Fruit fly (Drosophila melanogaster): ENCODE results near the gene CG6985.

The CG6985 gene

DNA sequence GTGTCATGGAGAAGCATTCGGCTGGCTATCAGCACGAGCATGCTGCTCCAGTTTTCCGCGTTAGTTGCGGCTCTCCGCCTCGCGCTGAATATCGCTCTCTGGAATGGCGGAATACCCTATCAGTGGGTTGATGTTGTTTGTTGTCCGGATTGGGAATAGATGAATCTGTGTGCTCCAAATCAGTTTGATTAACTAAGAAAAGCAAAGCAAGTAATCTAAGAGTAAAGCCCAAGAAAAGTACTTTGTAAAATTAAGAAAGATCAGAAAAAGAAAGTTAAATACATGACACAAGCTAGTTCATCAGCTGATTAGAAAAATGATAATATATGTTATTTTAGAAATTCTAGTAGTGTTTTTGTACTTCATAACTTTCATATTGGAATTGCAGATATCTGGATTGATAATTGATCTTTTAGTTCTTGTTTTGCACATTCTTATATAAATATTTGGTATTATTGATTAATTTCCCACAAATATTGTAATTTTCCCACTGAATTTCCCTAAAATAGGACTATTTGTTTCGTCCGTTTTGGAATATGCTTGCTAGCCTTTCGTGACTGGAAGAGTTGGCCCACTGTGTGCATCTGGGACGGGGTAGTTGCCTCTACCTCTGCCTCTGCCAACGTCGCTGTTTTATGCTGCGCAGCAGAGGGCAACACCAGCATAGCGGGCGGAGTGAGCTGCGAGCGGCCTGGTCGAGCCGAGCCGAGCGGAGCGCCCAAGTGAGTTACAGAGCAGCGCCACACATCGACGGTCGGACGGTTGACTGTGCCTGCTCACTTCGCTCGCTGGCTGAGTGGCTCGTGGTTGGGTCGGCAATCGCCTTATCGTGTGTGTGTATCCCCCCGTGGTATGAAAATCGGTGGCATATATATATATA, 13.2 kb downstream of the CG6985 start (continued):
- TF ChIP-seq jigr1 (GFP tag; IDR thresholded peaks at IDR 0.05), result peak; percentile 51; the same call in 1 of the 3 replicates
- no peak for TF ChIP-seq CG15479 (GFP tag; optimal IDR thresholded peaks at IDR 0.05)
- no peak for TF ChIP-seq CG10321 (GFP tag; IDR thresholded peaks at IDR 0.05)
- peak; percentile 31 for TF ChIP-seq jing (GFP tag; optimal IDR thresholded peaks at IDR 0.05)
- peak; percentile 64 for TF ChIP-seq Hsf (GFP tag; optimal IDR thresholded peaks at IDR 0.05)
- TF ChIP-seq CG2120 (GFP tag; optimal IDR thresholded peaks at IDR 0.05), result peak; percentile 72
- TF ChIP-seq nerfin-2 (GFP tag; IDR thresholded peaks at IDR 0.05; ENCODE audit: partially characterized antibody), result no peak
- peak; percentile 27 for TF ChIP-seq her (GFP tag; optimal IDR thresholded peaks at IDR 0.05)
- TF ChIP-seq Asciz (GFP tag; optimal IDR thresholded peaks at IDR 0.05), result peak; percentile 60
- no peak for TF ChIP-seq hb (GFP tag; IDR thresholded peaks at IDR 0.05; ENCODE audit: partially characterized antibody)
- no peak for TF ChIP-seq dati (GFP tag; IDR thresholded peaks at IDR 0.05)
- peak; percentile 55 for TF ChIP-seq Atf-2 (GFP tag; optimal IDR thresholded peaks at IDR 0.05)
- TF ChIP-seq CG10462 (GFP tag; optimal IDR thresholded peaks at IDR 0.05), result no peak
- no peak for TF ChIP-seq pzg (GFP tag; optimal IDR thresholded peaks at IDR 0.05)
- peak; percentile 77; the same call in 1 of the 2 replicates for TF ChIP-seq CG31441 (GFP tag; IDR thresholded peaks at IDR 0.05)
- TF ChIP-seq mirr (GFP tag; optimal IDR thresholded peaks at IDR 0.05), result peak; percentile 48
- peak; percentile 51 for TF ChIP-seq ftz-f1 (GFP tag; optimal IDR thresholded peaks at IDR 0.05)
- TF ChIP-seq CG3838 (GFP tag; optimal IDR thresholded peaks at IDR 0.05), result no peak
- peak; percentile 65; the same call in 2 of the 3 replicates for TF ChIP-seq gce (GFP tag; IDR thresholded peaks at IDR 0.05)
- TF ChIP-seq CG15269 (tag; optimal IDR thresholded peaks at IDR 0.05), result peak; percentile 81
- peak; percentile 11 for TF ChIP-seq trh (GFP tag; optimal IDR thresholded peaks at IDR 0.05)
- peak; percentile 67 for TF ChIP-seq az2 (GFP tag; optimal IDR thresholded peaks at IDR 0.05)
- TF ChIP-seq Aef1 (GFP tag; IDR thresholded peaks at IDR 0.05), result peak; percentile 25; the same call in 1 of the 3 replicates
- TF ChIP-seq klu (GFP tag; IDR thresholded peaks at IDR 0.05), result no peak
- TF ChIP-seq ewg (GFP tag; optimal IDR thresholded peaks at IDR 0.05), result peak; percentile 23
- TF ChIP-seq mld (GFP tag; IDR thresholded peaks at IDR 0.05; ENCODE audit: partially characterized antibody), result no peak
- TF ChIP-seq ranshi (GFP tag; IDR thresholded peaks at IDR 0.05), result 0 out of 2 replicates have a peak, but pooled peaks have one; percentile 16
- no peak for TF ChIP-seq pb (GFP tag; optimal IDR thresholded peaks at IDR 0.05)
- TF ChIP-seq sens-2 (GFP tag; IDR thresholded peaks at IDR 0.05), result no peak; the same call in 1 of the 2 replicates
- TF ChIP-seq Jarid2 (GFP tag; optimal IDR thresholded peaks at IDR 0.05), result peak; percentile 69
- 0 out of 2 replicates have a peak, but pooled peaks have one; percentile 4 for TF ChIP-seq CG6689 (GFP tag; IDR thresholded peaks at IDR 0.05)
- TF ChIP-seq CG12769 (tag; optimal IDR thresholded peaks at IDR 0.05), result peak; percentile 35
- no peak for TF ChIP-seq Ravus (GFP tag; IDR thresholded peaks at IDR 0.05)
- peak; percentile 58 for TF ChIP-seq lilli (GFP tag; optimal IDR thresholded peaks at IDR 0.05)
- TF ChIP-seq Atf3 (GFP tag; optimal IDR thresholded peaks at IDR 0.05), result no peak
- TF ChIP-seq Gsc (GFP tag; IDR thresholded peaks at IDR 0.05), result no peak
- peak; percentile 37 for TF ChIP-seq CG16863 (GFP tag; optimal IDR thresholded peaks at IDR 0.05)
- peak; percentile 73 for TF ChIP-seq Sox102F (GFP tag; optimal IDR thresholded peaks at IDR 0.05)
- no peak for TF ChIP-seq fd102C (GFP tag; optimal IDR thresholded peaks at IDR 0.05)
- TF ChIP-seq CG12071 (GFP tag; optimal IDR thresholded peaks at IDR 0.05), result peak; percentile 38
- TF ChIP-seq CG18764 (GFP tag; optimal IDR thresholded peaks at IDR 0.05), result no peak
- TF ChIP-seq CG7745 (tag; optimal IDR thresholded peaks at IDR 0.05), result no peak
- peak; percentile 90 for TF ChIP-seq Ets65A (GFP tag)
- peak; percentile 31 for TF ChIP-seq bigmax (GFP tag; optimal IDR thresholded peaks at IDR 0.05)
- TF ChIP-seq CTCF (GFP tag; optimal IDR thresholded peaks at IDR 0.05), result peak; percentile 31
- TF ChIP-seq Oli (tag; optimal IDR thresholded peaks at IDR 0.05), result peak; percentile 74
- TF ChIP-seq al (GFP tag; IDR thresholded peaks at IDR 0.05), result peak; percentile 17; the same call in 1 of the 2 replicates
- TF ChIP-seq tin (GFP tag; optimal IDR thresholded peaks at IDR 0.05), result peak; percentile 54
- no peak for TF ChIP-seq CG4854 (GFP tag; optimal IDR thresholded peaks at IDR 0.05)
- no peak for TF ChIP-seq ash1 (GFP tag; optimal IDR thresholded peaks at IDR 0.05)
